Fruit fly (Drosophila melanogaster): ENCODE measurements around the gene Pgls.

- TF ChIP-seq Sin3A (optimal IDR thresholded peaks at IDR 0.05) (no peak), Myc (optimal IDR thresholded peaks at IDR 0.05) (no peak), psq (optimal IDR thresholded peaks at IDR 0.05) (no peak), insv (optimal IDR thresholded peaks at IDR 0.05) (no peak)
Observed at dm6 chrX:10869045-10869444, 21.8 kb downstream of the Pgls start, which contains the start of gene CG2157.
